Worm (Caenorhabditis elegans) whole organism, L2 larva: ENCODE measurements around the gene sra-3.

ENCODE experiments used
- C34F6.9 ChIP-seq: fragments of 150-350 bp; optimal IDR thresholded peaks from 2 replicates; lab custom pipeline; 2014; ENCODE audit warnings: missing biosample characterization, missing genetic modification characterization
- F13H6.1 ChIP-seq: sonication (generic microtip); optimal IDR thresholded peaks from 2 replicates; lab custom pipeline; 2016; ENCODE audit warnings: missing genetic modification characterization, missing compliant biosample characterization
- R02D3.7 ChIP-seq: fragments of 150-350 bp; optimal IDR thresholded peaks from 2 replicates; lab custom pipeline; 2014; ENCODE audit warnings: missing biosample characterization, missing genetic modification characterization
- ZK546.5 ChIP-seq: sonication (generic microtip); optimal IDR thresholded peaks from 2 replicates; lab custom pipeline; 2017; ENCODE audit warnings: missing biosample characterization, missing genetic modification characterization
- alr-1 ChIP-seq: fragments of 150-350 bp; optimal IDR thresholded peaks from 2 replicates; lab custom pipeline; 2014; ENCODE audit warnings: missing biosample characterization, missing genetic modification characterization
- aly-2 ChIP-seq: fragments of 150-350 bp; optimal IDR thresholded peaks from 2 replicates; lab custom pipeline; 2014; ENCODE audit warnings: missing biosample characterization, missing genetic modification characterization
- ama-1 ChIP-seq: fragments of 150-350 bp; optimal IDR thresholded peaks from 2 replicates; lab custom pipeline; 2018; ENCODE audit warnings: inconsistent platforms
- blmp-1 ChIP-seq: sonication (generic microtip); optimal IDR thresholded peaks from 2 replicates; lab custom pipeline; 2017; ENCODE audit warnings: missing genetic modification characterization, mild to moderate bottlenecking, missing compliant biosample characterization, antibody characterized with exemption, moderate library complexity; ENCODE audit not compliant: insufficient read depth
- ceh-16 ChIP-seq: fragments of 150-350 bp; optimal IDR thresholded peaks from 2 replicates; lab custom pipeline; 2014; ENCODE audit warnings: missing biosample characterization, missing genetic modification characterization
- ceh-82 ChIP-seq: fragments of 150-350 bp; optimal IDR thresholded peaks from 2 replicates; lab custom pipeline; 2014; ENCODE audit warnings: missing biosample characterization, missing genetic modification characterization
- dmd-4 ChIP-seq: sonication (generic microtip); optimal IDR thresholded peaks from 2 replicates; lab custom pipeline; 2017; ENCODE audit warnings: missing biosample characterization, missing genetic modification characterization
- egl-27 ChIP-seq: sonication (generic microtip); optimal IDR thresholded peaks from 3 replicates; lab custom pipeline; 2017; ENCODE audit warnings: missing biosample characterization, missing genetic modification reagents, missing genetic modification characterization
- elt-1 ChIP-seq: fragments of 150-350 bp; optimal IDR thresholded peaks from 2 replicates; lab custom pipeline; 2014; ENCODE audit warnings: missing biosample characterization, missing genetic modification characterization
- elt-3 ChIP-seq: sonication (generic microtip); optimal IDR thresholded peaks from 2 replicates; lab custom pipeline; 2017; ENCODE audit warnings: missing biosample characterization, missing genetic modification characterization
- gmeb-1 ChIP-seq: fragments of 150-350 bp; optimal IDR thresholded peaks from 2 replicates; lab custom pipeline; 2014; ENCODE audit warnings: missing biosample characterization, missing genetic modification characterization
- lin-13 ChIP-seq: fragments of 150-350 bp; optimal IDR thresholded peaks from 2 replicates; lab custom pipeline; 2014; ENCODE audit warnings: missing biosample characterization, missing genetic modification reagents, missing genetic modification characterization
- lsy-2 ChIP-seq, 2 experiments: fragments of 150-350 bp in 1 of 2; sonication (generic microtip) in 1 of 2; optimal IDR thresholded peaks; 2 replicates each; lab custom pipeline; 2014 to 2017; ENCODE audit warnings: missing biosample characterization in 2 of 2, missing genetic modification characterization in 2 of 2
- mbf-1 ChIP-seq: sonication (generic microtip); optimal IDR thresholded peaks from 2 replicates; lab custom pipeline; 2017; ENCODE audit warnings: missing biosample characterization, missing genetic modification characterization
- mdl-1 ChIP-seq, 2 experiments: fragments of 150-350 bp in 1 of 2; sonication (generic microtip) in 1 of 2; optimal IDR thresholded peaks; 2 replicates each; lab custom pipeline; 2017; ENCODE audit warnings: missing biosample characterization in 2 of 2, missing genetic modification characterization in 2 of 2
- nhr-10 ChIP-seq: sonication (generic microtip); optimal IDR thresholded peaks from 2 replicates; lab custom pipeline; 2017; ENCODE audit warnings: missing biosample characterization, missing genetic modification characterization
- nhr-11 ChIP-seq: fragments of 150-350 bp; optimal IDR thresholded peaks from 2 replicates; lab custom pipeline; 2014; ENCODE audit warnings: missing biosample characterization, missing genetic modification characterization
- nhr-12 ChIP-seq: fragments of 150-350 bp; optimal IDR thresholded peaks from 2 replicates; lab custom pipeline; 2014; ENCODE audit warnings: missing biosample characterization, missing genetic modification characterization
- nhr-21 ChIP-seq: fragments of 150-350 bp; optimal IDR thresholded peaks from 2 replicates; lab custom pipeline; 2014; ENCODE audit warnings: missing biosample characterization, missing genetic modification characterization
- nhr-23 ChIP-seq: fragments of 150-350 bp; optimal IDR thresholded peaks from 2 replicates; lab custom pipeline; 2014; ENCODE audit warnings: missing biosample characterization, missing genetic modification reagents, missing genetic modification characterization
- nhr-237 ChIP-seq: fragments of 150-350 bp; optimal IDR thresholded peaks from 2 replicates; lab custom pipeline; 2014; ENCODE audit warnings: missing biosample characterization, missing genetic modification characterization
- nhr-25 ChIP-seq: fragments of 150-350 bp; sonication (generic microtip); optimal IDR thresholded peaks from 3 replicates; lab custom pipeline; 2014; ENCODE audit warnings: missing biosample characterization, missing genetic modification characterization
- nhr-6 ChIP-seq: fragments of 150-350 bp; optimal IDR thresholded peaks from 2 replicates; lab custom pipeline; 2014; ENCODE audit warnings: missing biosample characterization, missing genetic modification characterization
- nhr-77 ChIP-seq: fragments of 150-350 bp; optimal IDR thresholded peaks from 2 replicates; lab custom pipeline; 2014; ENCODE audit warnings: missing biosample characterization, missing genetic modification characterization
- peb-1 ChIP-seq: fragments of 150-350 bp; optimal IDR thresholded peaks from 2 replicates; lab custom pipeline; 2014; ENCODE audit warnings: missing biosample characterization, missing genetic modification characterization
- sem-4 ChIP-seq: fragments of 150-350 bp; optimal IDR thresholded peaks from 2 replicates; lab custom pipeline; 2014; ENCODE audit warnings: missing biosample characterization, missing genetic modification reagents, missing genetic modification characterization
- skn-1 ChIP-seq: sonication (generic microtip); optimal IDR thresholded peaks from 2 replicates; lab custom pipeline; 2017; ENCODE audit warnings: missing biosample characterization, missing genetic modification characterization
- sma-3 ChIP-seq: sonication (generic microtip); optimal IDR thresholded peaks from 2 replicates; lab custom pipeline; 2016; ENCODE audit warnings: missing genetic modification reagents, missing genetic modification characterization, missing compliant biosample characterization
- sma-9 ChIP-seq, 2 experiments: fragments of 150-350 bp in 1 of 2; sonication (generic microtip) in 1 of 2; optimal IDR thresholded peaks; 2 replicates each; lab custom pipeline; 2014 to 2016; ENCODE audit warnings: missing genetic modification characterization in 2 of 2, mild to moderate bottlenecking in 1 of 2, missing biosample characterization in 1 of 2, missing compliant biosample characterization in 1 of 2, missing genetic modification reagents in 1 of 2, moderate library complexity in 1 of 2
- snpc-4 ChIP-seq: fragments of 150-350 bp; optimal IDR thresholded peaks from 2 replicates; lab custom pipeline; 2014; ENCODE audit warnings: missing biosample characterization, missing genetic modification characterization
- unc-39 ChIP-seq: fragments of 150-350 bp; optimal IDR thresholded peaks from 2 replicates; lab custom pipeline; 2014; ENCODE audit warnings: missing biosample characterization, missing genetic modification characterization
- unc-55 ChIP-seq: fragments of 150-350 bp; sonication (generic microtip); optimal IDR thresholded peaks from 3 replicates; lab custom pipeline; 2014; ENCODE audit warnings: missing biosample characterization, missing genetic modification reagents, missing genetic modification characterization
- unc-62 ChIP-seq: fragments of 150-350 bp; optimal IDR thresholded peaks from 2 replicates; lab custom pipeline; 2014; ENCODE audit warnings: missing biosample characterization, missing genetic modification reagents, missing genetic modification characterization
- ztf-1 ChIP-seq: fragments of 200-800 bp; sonication (Bioruptor generic); conservative IDR thresholded peaks from 2 replicates; pipeline ENCODE4 v1.3.6; 2022; ENCODE audit warnings: missing genetic modification characterization, missing compliant biosample characterization
- ztf-11 ChIP-seq: sonication (generic microtip); optimal IDR thresholded peaks from 2 replicates; lab custom pipeline; 2017; ENCODE audit warnings: missing biosample characterization, missing genetic modification characterization
- ztf-4 ChIP-seq: fragments of 150-350 bp; optimal IDR thresholded peaks from 2 replicates; lab custom pipeline; 2014; ENCODE audit warnings: missing biosample characterization, missing genetic modification characterization

Gene sra-3

ce11 chrII:9542785-9543184 is 2.2 kb upstream of the sra-3 start, which contains the start of gene sra-4:
Gene sra-4 (minus strand): TSS chrII:9542885.
- TF ChIP-seq ama-1 (no peak), elt-3 (tag; lab: Kevin White, UChicago) (no peak), lin-13 (GFP tag; lab: Kevin White, UChicago) (no peak), nhr-12 (no peak), F13H6.1 (tag; lab: Kevin White, UChicago) (no peak), nhr-237 (tag; lab: Kevin White, UChicago) (no peak), aly-2 (no peak), skn-1 (tag; lab: Kevin White, UChicago) (no peak)
- TF ChIP-seq, all 48 proteins: peak for 0

DNA sequence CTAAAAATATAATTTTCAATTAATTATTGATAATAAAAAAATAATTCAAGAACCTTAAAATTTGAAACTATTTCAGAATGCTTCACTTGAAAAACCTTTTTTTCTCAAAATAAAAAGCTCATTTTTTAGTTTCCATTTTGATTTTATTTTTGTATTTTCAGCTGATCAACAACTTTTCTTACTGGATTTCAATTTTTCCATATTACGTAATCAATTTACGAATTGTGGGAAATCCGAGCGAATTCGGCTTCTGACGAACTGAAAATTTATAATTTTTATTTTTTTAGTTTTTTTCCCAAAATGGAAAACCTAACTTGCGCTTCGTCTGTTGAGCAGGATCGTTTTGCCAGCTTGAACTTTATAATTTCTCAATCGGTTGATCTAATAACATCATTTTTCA is 3.2 kb downstream of the sra-3 start, which contains the start of gene sra-8:
Gene sra-8 (plus strand): TSS at position 301 of the 400 bp plus-strand sequence.
- TF ChIP-seq alr-1: no peak
- no peak for TF ChIP-seq lin-13 (GFP tag; lab: Kevin White, UChicago)
- TF ChIP-seq aly-2: no peak
- TF ChIP-seq, all 48 proteins: peak for 0

ce11 chrII:9532011-9532410 is 8.6 kb downstream of the sra-3 start, which contains the start of gene sra-9:
Gene sra-9 (plus strand): TSS chrII:9532311.
- TF ChIP-seq mbf-1 (tag; lab: Kevin White, UChicago) (no peak), nhr-77 (tag; lab: Kevin White, UChicago) (no peak), snpc-4 (no peak), ceh-82 (no peak), lin-13 (GFP tag; lab: Kevin White, UChicago) (no peak), nhr-11 (no peak), peb-1 (no peak), sem-4 (tag; lab: Kevin White, UChicago) (no peak), ceh-16 (tag; lab: Kevin White, UChicago) (no peak), ZK546.5 (tag; lab: Kevin White, UChicago) (no peak), dmd-4 (no peak), skn-1 (tag; lab: Kevin White, UChicago) (no peak), nhr-10 (tag; lab: Kevin White, UChicago) (no peak), R02D3.7 (tag; lab: Kevin White, UChicago) (no peak)

DNA sequence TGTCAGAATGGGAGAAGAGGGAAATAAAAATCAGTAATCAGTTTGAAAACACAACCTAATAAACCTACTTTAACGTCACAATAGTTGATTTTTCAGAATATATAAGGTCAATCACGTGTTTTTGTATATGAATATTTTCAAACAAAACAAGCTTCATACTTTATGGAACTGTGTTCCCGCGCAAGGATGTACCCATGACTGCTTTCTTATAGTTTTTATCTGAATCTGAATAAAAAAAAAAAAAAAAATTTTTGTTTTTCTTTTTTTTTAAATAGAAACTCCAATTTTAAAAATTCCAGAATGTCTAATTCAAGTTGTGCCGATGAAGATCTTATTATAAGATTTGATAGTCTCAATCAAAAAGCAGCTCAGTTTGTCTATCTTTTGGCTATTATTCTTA is 12.1 kb downstream of the sra-3 start, which contains the start of gene sra-2:
Gene sra-2 (plus strand): TSS at position 301 of the 400 bp plus-strand sequence.
- no peak for TF ChIP-seq ztf-1 (GFP tag; lab: Robert Waterston, UW)
- no peak for TF ChIP-seq nhr-21 (tag; lab: Kevin White, UChicago)
- TF ChIP-seq nhr-77 (tag; lab: Kevin White, UChicago): no peak
- no peak for TF ChIP-seq nhr-25
- TF ChIP-seq nhr-6 (tag; lab: Kevin White, UChicago): no peak
- TF ChIP-seq unc-55 (GFP tag; lab: Kevin White, UChicago): no peak
- TF ChIP-seq egl-27 (tag; lab: Kevin White, UChicago): no peak
- no peak for TF ChIP-seq ztf-11 (tag; lab: Kevin White, UChicago)
- TF ChIP-seq elt-1: no peak
- no peak for TF ChIP-seq sma-9 (GFP tag; optimal IDR thresholded peaks at IDR 0.05; lab: Kevin White, UChicago)
- no peak for TF ChIP-seq sma-9 (tag; optimal IDR thresholded peaks at IDR 0.05; lab: Kevin White, UChicago)
- no peak for TF ChIP-seq ztf-4 (tag; lab: Kevin White, UChicago)
- TF ChIP-seq, all 48 proteins: peak for 0

ce11 chrII:9523539-9524224 is 16.9 kb downstream of the sra-3 start, which contains the start of gene mex-6:
Gene mex-6 (plus strand): TSS chrII:9524174.
- TF ChIP-seq ceh-82 (no peak), peb-1 (no peak), elt-1 (no peak), unc-62 (GFP tag; lab: Kevin White, UChicago) (no peak), ZK546.5 (tag; lab: Kevin White, UChicago) (no peak), ztf-11 (tag; lab: Kevin White, UChicago) (no peak), F13H6.1 (tag; lab: Kevin White, UChicago) (no peak), ztf-1 (GFP tag; lab: Robert Waterston, UW) (no peak)
- TF ChIP-seq, all 48 proteins: peak for 0

- TF ChIP-seq unc-62 (GFP tag; lab: Kevin White, UChicago): no peak
- no peak for TF ChIP-seq peb-1
- no peak for TF ChIP-seq nhr-23 (tag; lab: Kevin White, UChicago)
- TF ChIP-seq C34F6.9 (tag; lab: Kevin White, UChicago): no peak
- no peak for TF ChIP-seq nhr-25
- no peak for TF ChIP-seq unc-39
- TF ChIP-seq gmeb-1 (tag; lab: Kevin White, UChicago): no peak
- no peak for TF ChIP-seq nhr-237 (tag; lab: Kevin White, UChicago)
- no peak for TF ChIP-seq mdl-1 (tag; optimal IDR thresholded peaks at IDR 0.05; lab: Kevin White, UChicago)
- no peak for TF ChIP-seq sma-9 (GFP tag; optimal IDR thresholded peaks at IDR 0.05; lab: Kevin White, UChicago)
- no peak for TF ChIP-seq sma-9 (tag; optimal IDR thresholded peaks at IDR 0.05; lab: Kevin White, UChicago)
- no peak for TF ChIP-seq lsy-2 (tag; optimal IDR thresholded peaks at IDR 0.05; lab: Kevin White, UChicago)
- TF ChIP-seq snpc-4: no peak
- TF ChIP-seq blmp-1 (tag; lab: Kevin White, UChicago): no peak
- TF ChIP-seq ceh-16 (tag; lab: Kevin White, UChicago): no peak
- no peak for TF ChIP-seq ceh-82
- no peak for TF ChIP-seq ama-1
- TF ChIP-seq sma-3: no peak
Observed at ce11 chrII:9522986-9523385, 17.6 kb downstream of the sra-3 start, which contains the start of gene AH6.17. Gene AH6.17 (plus strand): TSS chrII:9523170.
